Fruit fly (Drosophila melanogaster) whole organism, pupa: ENCODE results near the gene Rbf.
A peak's percentile ranks its signal among the peaks of the same experiment; 100 is the strongest.

ENCODE experiments used
- CG12605 ChIP-seq: fragments of 200-800 bp; sonication (Bioruptor generic); IDR thresholded peaks from 2 replicates; pipeline ENCODE4 v1.3.6; 2022; ENCODE audit warnings: missing biosample characterization, missing genetic modification characterization
- CG13204 ChIP-seq: fragments of 200-800 bp; sonication (Bioruptor generic); optimal IDR thresholded peaks from 2 replicates; lab custom pipeline; 2018; ENCODE audit warnings: missing biosample characterization, mild to moderate bottlenecking, missing genetic modification characterization, moderate library complexity
- CG17806 ChIP-seq: fragments of 200-800 bp; sonication (Bioruptor generic); optimal IDR thresholded peaks from 2 replicates; lab custom pipeline; 2018; ENCODE audit warnings: missing biosample characterization, mild to moderate bottlenecking, missing genetic modification characterization, moderate library complexity
- CG32121 ChIP-seq: fragments of 200-800 bp; sonication (Bioruptor generic); IDR thresholded peaks from 2 replicates; pipeline ENCODE4 v1.3.6; 2022; ENCODE audit warnings: missing biosample characterization, missing genetic modification characterization
- CG34367 ChIP-seq: fragments of 200-800 bp; sonication (Bioruptor generic); optimal IDR thresholded peaks from 2 replicates; lab custom pipeline; 2018; ENCODE audit warnings: missing biosample characterization, mild to moderate bottlenecking, missing genetic modification characterization
- CG4496 ChIP-seq: fragments of 200-800 bp; sonication (Bioruptor generic); IDR thresholded peaks from 3 replicates; pipeline ENCODE4 v1.3.6; 2022; ENCODE audit warnings: missing biosample characterization, missing genetic modification characterization
- CG8301 ChIP-seq: fragments of 200-800 bp; sonication (Bioruptor generic); optimal IDR thresholded peaks from 2 replicates; lab custom pipeline; 2018; ENCODE audit warnings: missing biosample characterization, mild to moderate bottlenecking, missing genetic modification characterization
- CG9948 ChIP-seq: fragments of 200-800 bp; sonication (Bioruptor generic); optimal IDR thresholded peaks from 2 replicates; lab custom pipeline; 2018; ENCODE audit warnings: missing biosample characterization, mild to moderate bottlenecking, missing genetic modification characterization, moderate library complexity
- EcR ChIP-seq: fragments of 200-800 bp; sonication (Bioruptor generic); optimal IDR thresholded peaks from 3 replicates; lab custom pipeline; 2019; ENCODE audit warnings: missing biosample characterization, missing genetic modification characterization, mild to moderate bottlenecking, moderate library complexity, missing genetic modification reagents
- Ets98B ChIP-seq: fragments of 200-800 bp; sonication (Bioruptor generic); IDR thresholded peaks from 2 replicates; pipeline ENCODE4 v1.3.6; 2022; ENCODE audit warnings: missing biosample characterization, missing genetic modification characterization
- Snoo ChIP-seq: fragments of 200-800 bp; sonication (Bioruptor generic); optimal IDR thresholded peaks from 3 replicates; lab custom pipeline; 2017; ENCODE audit warnings: missing biosample characterization, mild to moderate bottlenecking, missing genetic modification characterization, inconsistent platforms
- fd96Ca ChIP-seq: fragments of 200-800 bp; sonication (Bioruptor generic); IDR thresholded peaks from 3 replicates; pipeline ENCODE4 v1.3.6; 2022; ENCODE audit warnings: missing biosample characterization, missing genetic modification characterization
- gl ChIP-seq: fragments of 200-800 bp; sonication (Bioruptor generic); optimal IDR thresholded peaks from 2 replicates; lab custom pipeline; 2018; ENCODE audit warnings: missing biosample characterization, mild to moderate bottlenecking, missing genetic modification characterization

DNA sequence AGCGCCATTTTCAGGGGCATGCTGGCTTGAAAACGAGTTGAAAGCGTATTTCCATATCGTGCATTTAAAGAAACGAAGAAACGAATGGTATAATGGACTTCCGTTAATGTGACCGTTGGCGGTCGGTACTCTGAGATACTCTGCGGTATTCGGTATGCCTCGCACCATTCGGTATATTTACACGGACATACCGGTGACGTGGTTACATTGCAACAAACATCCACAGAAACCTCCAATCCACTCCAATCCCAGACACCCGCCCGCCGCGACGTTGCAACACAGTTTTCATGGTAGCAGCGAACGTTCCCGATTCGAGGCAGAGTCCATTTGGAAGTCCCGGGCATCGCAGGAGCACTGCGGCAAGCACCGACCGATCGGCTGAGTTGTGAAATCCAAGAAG is 4.6 kb upstream of the Rbf start, which contains the start of gene Sec22:
- TF ChIP-seq CG34367 (tag; lab: Kevin White, UChicago) = peak; percentile 2
- no peak for TF ChIP-seq CG13204 (GFP tag; lab: Kevin White, UChicago)
- peak; percentile 44; the same call in 1 of the 3 replicates for TF ChIP-seq CG4496 (GFP tag; lab: Robert Waterston, UW)
- no peak; the same call in 1 of the 2 replicates for TF ChIP-seq Ets98B (GFP tag; lab: Robert Waterston, UW)
- no peak for TF ChIP-seq fd96Ca (GFP tag; lab: Robert Waterston, UW)
- TF ChIP-seq CG8301 (tag; lab: Kevin White, UChicago) = no peak
- no peak for TF ChIP-seq gl (tag; lab: Kevin White, UChicago)
- no peak for TF ChIP-seq CG17806 (tag; lab: Kevin White, UChicago)
- no peak for TF ChIP-seq CG12605
- TF ChIP-seq CG9948 (tag; lab: Kevin White, UChicago) = no peak
- TF ChIP-seq CG32121 (GFP tag; lab: Robert Waterston, UW) = no peak
- TF ChIP-seq EcR (GFP tag; lab: Kevin White, UChicago) = no peak
- TF ChIP-seq Snoo (tag; lab: Kevin White, UChicago) = peak; percentile 19
